Fruit fly (Drosophila melanogaster): Measurements from ENCODE around the gene CG2278.

The CG2278 gene

DNA sequence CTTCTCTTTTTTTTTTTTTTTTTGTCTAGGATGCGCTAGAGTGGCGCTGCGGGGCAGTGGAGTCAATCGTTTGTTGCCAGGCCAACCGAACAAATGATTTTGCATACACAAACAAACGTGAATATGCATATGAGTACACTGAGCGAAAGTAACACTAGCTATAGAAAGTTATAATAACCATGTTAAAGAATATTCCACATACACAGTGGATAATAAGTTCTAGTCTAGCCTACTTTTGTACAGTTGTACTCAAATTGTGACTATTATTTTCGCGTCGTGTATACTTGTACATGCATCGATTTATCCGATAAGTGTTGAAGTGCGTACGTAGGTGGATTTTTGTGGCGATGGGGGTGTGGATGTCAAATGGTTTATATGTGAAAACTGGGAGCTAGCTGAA lies 37.0 kb upstream of the CG2278 start (continued):
- TF ChIP-seq Met (GFP tag; optimal IDR thresholded peaks at IDR 0.05) (no peak), CG10669 (GFP tag; optimal IDR thresholded peaks at IDR 0.05) (peak; percentile 9), pdm3 (GFP tag; optimal IDR thresholded peaks at IDR 0.05) (peak; percentile 13), Eip78C (GFP tag) (peak; percentile 74), Gug (GFP tag; IDR thresholded peaks at IDR 0.05) (peak; percentile 41; the same call in 1 of the 2 replicates), cyc (GFP tag; optimal IDR thresholded peaks at IDR 0.05) (no peak), fd59A (GFP tag; optimal IDR thresholded peaks at IDR 0.05) (no peak), Ets96B (tag; optimal IDR thresholded peaks at IDR 0.05) (peak; percentile 39), net (GFP tag; optimal IDR thresholded peaks at IDR 0.05) (peak; percentile 16), svp (GFP tag) (no peak), CG6163 (GFP tag; IDR thresholded peaks at IDR 0.05) (0 out of 3 replicates have a peak, but pooled peaks have one; percentile 46), Eip93F (GFP tag; optimal IDR thresholded peaks at IDR 0.05) (no peak)

DNA sequence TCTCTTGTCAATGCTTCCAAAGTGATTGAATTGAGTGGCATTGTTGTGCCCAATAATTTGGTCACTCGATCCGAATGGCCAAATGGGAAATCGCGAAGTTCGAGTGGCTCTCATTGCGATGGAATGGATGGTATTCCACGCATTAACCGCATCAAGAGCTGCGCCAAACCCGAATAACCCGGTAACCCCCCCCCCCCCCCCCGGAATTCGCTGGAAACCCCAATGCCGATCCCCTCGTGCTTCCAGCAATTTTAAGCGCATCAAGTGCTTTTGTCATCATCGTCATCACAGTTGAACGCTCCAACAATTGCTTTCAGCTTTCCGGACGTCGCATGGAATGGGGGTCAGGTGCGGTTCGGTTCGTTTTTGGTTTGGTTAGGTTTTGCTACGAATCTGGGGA lies 36.5 kb upstream of the CG2278 start:
- TF ChIP-seq CG1621 (tag; optimal IDR thresholded peaks at IDR 0.05) (no peak), fd85E (GFP tag; optimal IDR thresholded peaks at IDR 0.05) (no peak), Sox14 (GFP tag; optimal IDR thresholded peaks at IDR 0.05) (no peak), CG11902 (GFP tag; optimal IDR thresholded peaks at IDR 0.05) (no peak), esn (GFP tag; optimal IDR thresholded peaks at IDR 0.05) (no peak), CG31627 (GFP tag; optimal IDR thresholded peaks at IDR 0.05) (no peak), CG3032 (tag; optimal IDR thresholded peaks at IDR 0.05) (no peak), Eip75B (GFP tag; optimal IDR thresholded peaks at IDR 0.05) (no peak), Sox102F (GFP tag; optimal IDR thresholded peaks at IDR 0.05) (no peak), achi (GFP tag; optimal IDR thresholded peaks at IDR 0.05) (no peak)

- TF ChIP-seq CG15336 (GFP tag; IDR thresholded peaks at IDR 0.05) (peak; percentile 46; the same call in 1 of the 2 replicates), eg (GFP tag; IDR thresholded peaks at IDR 0.05) (peak; percentile 34; the same call in 2 of the 3 replicates), CG6276 (GFP tag; optimal IDR thresholded peaks at IDR 0.05) (peak; percentile 48), Blimp-1 (GFP tag; optimal IDR thresholded peaks at IDR 0.05) (peak; percentile 30), pdm3 (GFP tag; optimal IDR thresholded peaks at IDR 0.05) (peak; percentile 10), Hr4 (GFP tag; optimal IDR thresholded peaks at IDR 0.05) (peak; percentile 33), CG11762 (GFP tag; optimal IDR thresholded peaks at IDR 0.05; ENCODE audit: insufficient read depth) (peak; percentile 3), CG6163 (GFP tag; IDR thresholded peaks at IDR 0.05) (no peak), CG32006 (GFP tag; optimal IDR thresholded peaks at IDR 0.05) (peak; percentile 35), ss (GFP tag; optimal IDR thresholded peaks at IDR 0.05) (no peak), CG6808 (GFP tag; optimal IDR thresholded peaks at IDR 0.05) (peak; percentile 31), Eip78C (GFP tag) (peak; percentile 55), dsx (GFP tag; optimal IDR thresholded peaks at IDR 0.05; ENCODE audit: poor library complexity, severe bottlenecking) (no peak), fkh (GFP tag; optimal IDR thresholded peaks at IDR 0.05) (no peak), fd59A (GFP tag; optimal IDR thresholded peaks at IDR 0.05) (no peak), CG10631 (GFP tag; optimal IDR thresholded peaks at IDR 0.05) (no peak), CG11294 (GFP tag; IDR thresholded peaks at IDR 0.05) (0 out of 2 replicates have a peak, but pooled peaks have one; percentile 7), Smox (GFP tag; optimal IDR thresholded peaks at IDR 0.05) (peak; percentile 10), vri (GFP tag; optimal IDR thresholded peaks at IDR 0.05) (peak; percentile 12), CG8119 (GFP tag; IDR thresholded peaks at IDR 0.05) (peak; percentile 54; the same call in 2 of the 3 replicates), CG31627 (GFP tag; optimal IDR thresholded peaks at IDR 0.05) (no peak), esn (GFP tag; optimal IDR thresholded peaks at IDR 0.05) (peak; percentile 20), topi (GFP tag; optimal IDR thresholded peaks at IDR 0.05) (no peak), spab (GFP tag; optimal IDR thresholded peaks at IDR 0.05) (peak; percentile 2), Gug (GFP tag; IDR thresholded peaks at IDR 0.05) (0 out of 2 replicates have a peak, but pooled peaks have one; percentile 13), OdsH (GFP tag; optimal IDR thresholded peaks at IDR 0.05) (peak; percentile 35), CG34406 (GFP tag; optimal IDR thresholded peaks at IDR 0.05) (no peak)
Observed at dm6 chrX:8205625-8206252, 35.7 kb upstream of the CG2278 start.
